Worm (Caenorhabditis elegans): Measurements from ENCODE around the gene K11H12.5.

DNA sequence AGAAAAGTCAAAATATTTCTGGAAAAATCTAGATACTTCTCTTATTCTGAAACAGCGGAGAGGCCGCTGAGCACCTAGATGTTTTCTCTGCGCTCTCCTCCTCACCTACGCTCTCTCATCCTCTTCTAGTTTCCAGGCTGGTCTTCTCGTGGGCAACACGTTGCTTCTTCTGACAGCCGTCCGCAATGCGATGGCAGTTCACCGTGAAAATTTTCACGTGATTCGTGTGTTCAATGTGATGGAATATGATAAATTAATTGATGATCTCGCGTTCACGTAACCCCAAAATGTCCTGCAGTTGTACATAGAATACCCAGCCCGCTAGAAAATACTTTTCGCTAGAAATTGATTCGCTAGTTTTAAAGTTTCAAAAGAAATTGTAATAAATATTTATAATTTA lies 42.8 kb upstream of the K11H12.5 start:
- TF ChIP-seq W03F9.2 (tag; optimal IDR thresholded peaks at IDR 0.05) (no peak), him-1 (tag; optimal IDR thresholded peaks at IDR 0.05) (no peak)

Data from whole organism, L4/young adult.